Worm (Caenorhabditis elegans): ENCODE data around the gene T21D12.11.

DNA sequence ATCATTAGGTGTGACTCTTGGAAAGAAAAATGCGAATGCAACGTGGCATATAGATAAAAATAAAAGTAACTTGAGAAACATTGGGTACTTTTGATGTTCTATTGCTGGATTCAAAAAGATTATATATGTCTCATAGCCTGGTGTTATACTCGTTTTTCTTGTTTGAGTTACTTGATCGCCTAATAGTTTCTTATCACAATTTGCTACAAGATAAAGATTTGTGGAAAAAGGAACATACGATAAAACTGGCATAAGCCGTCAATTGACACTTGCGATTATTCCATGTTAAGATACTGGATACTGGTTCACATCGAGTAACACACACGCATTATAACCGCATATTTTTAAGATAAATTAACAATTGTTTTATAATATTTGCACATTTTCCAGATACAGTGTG, 16.8 kb upstream of the T21D12.11 start, which contains the start of gene grl-19:
- TF ChIP-seq Y22D7AL.16 (tag; optimal IDR thresholded peaks at IDR 0.05), result no peak
- no peak for TF ChIP-seq F13H6.1 (tag; optimal IDR thresholded peaks at IDR 0.05)
- TF ChIP-seq rnt-1 (tag; optimal IDR thresholded peaks at IDR 0.05), result no peak
- TF ChIP-seq pqm-1 (tag; optimal IDR thresholded peaks at IDR 0.05), result no peak
- no peak for TF ChIP-seq ceh-14 (tag; optimal IDR thresholded peaks at IDR 0.05)
- TF ChIP-seq hlh-15 (tag; optimal IDR thresholded peaks at IDR 0.05), result no peak
- no peak for TF ChIP-seq ceh-24 (tag; optimal IDR thresholded peaks at IDR 0.05)
- TF ChIP-seq hlh-13 (GFP tag; optimal IDR thresholded peaks at IDR 0.05), result no peak
- TF ChIP-seq lin-11 (tag; optimal IDR thresholded peaks at IDR 0.05), result no peak
- no peak for TF ChIP-seq ets-4 (tag; optimal IDR thresholded peaks at IDR 0.05)
- TF ChIP-seq fkh-6 (tag; optimal IDR thresholded peaks at IDR 0.05), result no peak
- TF ChIP-seq ttx-3 (tag; optimal IDR thresholded peaks at IDR 0.05), result no peak
- no peak for TF ChIP-seq ama-1 (optimal IDR thresholded peaks at IDR 0.05)
